Worm (Caenorhabditis elegans) whole organism, late embryonic: Measurements from ENCODE around the gene C26D10.3.
A peak's percentile ranks its signal among the peaks of the same experiment; 100 is the strongest.

Experiments used
- C08G9.2 ChIP-seq: sonication (generic microtip); optimal IDR thresholded peaks from 2 replicates; lab custom pipeline; 2016; ENCODE audit warnings: mild to moderate bottlenecking, missing genetic modification characterization, moderate library complexity, missing compliant biosample characterization
- C38D4.7 ChIP-seq: fragments of 200-800 bp; sonication (Bioruptor generic); optimal IDR thresholded peaks from 2 replicates; lab custom pipeline; 2018; ENCODE audit warnings: mild to moderate bottlenecking, missing genetic modification characterization, moderate library complexity, missing compliant biosample characterization
- F13H6.1 ChIP-seq: sonication (generic microtip); optimal IDR thresholded peaks from 2 replicates; lab custom pipeline; 2016; ENCODE audit warnings: missing genetic modification characterization, missing compliant biosample characterization
- K02D7.2 ChIP-seq: sonication (generic microtip); optimal IDR thresholded peaks from 2 replicates; lab custom pipeline; 2017; ENCODE audit warnings: mild to moderate bottlenecking, missing genetic modification characterization, missing compliant biosample characterization
- K09A11.1 ChIP-seq: sonication (generic microtip); optimal IDR thresholded peaks from 2 replicates; lab custom pipeline; 2017; ENCODE audit warnings: antibody characterized with exemption, mild to moderate bottlenecking, missing genetic modification characterization, missing compliant biosample characterization; ENCODE audit not compliant: insufficient read depth
- T23F11.4 ChIP-seq: fragments of 200-800 bp; sonication (Bioruptor generic); optimal IDR thresholded peaks from 2 replicates; lab custom pipeline; 2018; ENCODE audit warnings: mild to moderate bottlenecking, missing genetic modification characterization, missing compliant biosample characterization
- ahr-1 ChIP-seq: sonication (generic microtip); optimal IDR thresholded peaks from 2 replicates; lab custom pipeline; 2016; ENCODE audit warnings: missing genetic modification characterization, missing compliant biosample characterization
- ama-1 ChIP-seq: fragments of 150-350 bp; optimal IDR thresholded peaks from 2 replicates; lab custom pipeline; 2014
- ceh-19 ChIP-seq: fragments of 200-800 bp; sonication (Bioruptor generic); optimal IDR thresholded peaks from 2 replicates; lab custom pipeline; 2018; ENCODE audit warnings: mild to moderate bottlenecking, missing genetic modification characterization, missing compliant biosample characterization
- ceh-2 ChIP-seq: sonication (generic microtip); optimal IDR thresholded peaks from 2 replicates; lab custom pipeline; 2016; ENCODE audit warnings: missing genotype, missing genetic modification characterization, missing compliant biosample characterization
- ceh-22 ChIP-seq: sonication (generic microtip); optimal IDR thresholded peaks from 2 replicates; lab custom pipeline; 2017; ENCODE audit warnings: missing biosample characterization, missing genetic modification characterization
- ceh-24 ChIP-seq: sonication (generic microtip); optimal IDR thresholded peaks from 2 replicates; lab custom pipeline; 2016; ENCODE audit warnings: mild to moderate bottlenecking, missing genetic modification characterization, missing compliant biosample characterization
- ceh-30 ChIP-seq: fragments of 150-350 bp; optimal IDR thresholded peaks from 2 replicates; lab custom pipeline; 2014; ENCODE audit warnings: missing biosample characterization, missing genetic modification characterization
- ceh-31 ChIP-seq: sonication (generic microtip); optimal IDR thresholded peaks from 2 replicates; lab custom pipeline; 2016; ENCODE audit warnings: missing genetic modification characterization, missing compliant biosample characterization
- ceh-48 ChIP-seq: sonication (generic microtip); optimal IDR thresholded peaks from 2 replicates; lab custom pipeline; 2016; ENCODE audit warnings: missing genetic modification characterization, inconsistent platforms, missing compliant biosample characterization
- ceh-6 ChIP-seq: fragments of 200-800 bp; sonication (Bioruptor generic); optimal IDR thresholded peaks from 2 replicates; lab custom pipeline; 2018; ENCODE audit warnings: mild to moderate bottlenecking, missing genetic modification characterization, missing compliant biosample characterization
- ceh-9 ChIP-seq: sonication (generic microtip); optimal IDR thresholded peaks from 2 replicates; lab custom pipeline; 2016; ENCODE audit warnings: mild to moderate bottlenecking, missing genetic modification characterization, inconsistent platforms, missing compliant biosample characterization
- che-1 ChIP-seq: sonication (generic microtip); optimal IDR thresholded peaks from 2 replicates; lab custom pipeline; 2016; ENCODE audit warnings: mild to moderate bottlenecking, missing genetic modification characterization, missing compliant biosample characterization
- elt-2 ChIP-seq: sonication (generic microtip); optimal IDR thresholded peaks from 2 replicates; lab custom pipeline; 2016; ENCODE audit warnings: missing genetic modification reagents, missing genetic modification characterization, missing compliant biosample characterization
- elt-4 ChIP-seq: sonication (generic microtip); optimal IDR thresholded peaks from 2 replicates; lab custom pipeline; 2016; ENCODE audit warnings: missing genetic modification characterization, missing compliant biosample characterization
- ets-4 ChIP-seq: sonication (generic microtip); optimal IDR thresholded peaks from 2 replicates; lab custom pipeline; 2016; ENCODE audit warnings: missing genetic modification characterization, missing compliant biosample characterization
- fkh-10 ChIP-seq: fragments of 150-350 bp; optimal IDR thresholded peaks from 2 replicates; lab custom pipeline; 2014; ENCODE audit warnings: missing biosample characterization, missing genetic modification reagents, missing genetic modification characterization
- fkh-6 ChIP-seq: sonication (generic microtip); optimal IDR thresholded peaks from 2 replicates; lab custom pipeline; 2016; ENCODE audit warnings: missing genetic modification characterization, missing compliant biosample characterization
- gmeb-2 ChIP-seq: sonication (generic microtip); optimal IDR thresholded peaks from 2 replicates; lab custom pipeline; 2016; ENCODE audit warnings: missing genetic modification characterization, inconsistent platforms, missing compliant biosample characterization
- hlh-13 ChIP-seq: fragments of 200-800 bp; sonication (Bioruptor generic); optimal IDR thresholded peaks from 2 replicates; lab custom pipeline; 2018; ENCODE audit warnings: mild to moderate bottlenecking, missing genetic modification characterization, missing compliant biosample characterization
- hlh-15 ChIP-seq: sonication (generic microtip); optimal IDR thresholded peaks from 2 replicates; lab custom pipeline; 2016; ENCODE audit warnings: missing genetic modification characterization, missing compliant biosample characterization
- hlh-30 ChIP-seq: sonication (generic microtip); optimal IDR thresholded peaks from 2 replicates; lab custom pipeline; 2017; ENCODE audit warnings: antibody characterized with exemption, missing genetic modification characterization, missing compliant biosample characterization; ENCODE audit not compliant: insufficient read depth
- lim-6 ChIP-seq: sonication (generic microtip); optimal IDR thresholded peaks from 2 replicates; lab custom pipeline; 2016; ENCODE audit warnings: missing genetic modification characterization, missing compliant biosample characterization
- npax-4 ChIP-seq: sonication (generic microtip); optimal IDR thresholded peaks from 2 replicates; lab custom pipeline; 2016; ENCODE audit warnings: missing genetic modification characterization, missing compliant biosample characterization
- odd-2 ChIP-seq: sonication (generic microtip); optimal IDR thresholded peaks from 2 replicates; lab custom pipeline; 2017; ENCODE audit warnings: antibody characterized with exemption, mild to moderate bottlenecking, missing genetic modification characterization, missing compliant biosample characterization
- pag-3 ChIP-seq: sonication (generic microtip); optimal IDR thresholded peaks from 2 replicates; lab custom pipeline; 2016; ENCODE audit warnings: missing compliant biosample characterization, missing genetic modification characterization, borderline replicate concordance
- pha-4 ChIP-seq: fragments of 150-350 bp; optimal IDR thresholded peaks from 2 replicates; lab custom pipeline; 2018; ENCODE audit warnings: missing biosample characterization, missing genetic modification reagents, missing genetic modification characterization
- pqm-1 ChIP-seq: sonication (generic microtip); optimal IDR thresholded peaks from 2 replicates; lab custom pipeline; 2016; ENCODE audit warnings: missing genetic modification characterization, missing compliant biosample characterization
- ref-2 ChIP-seq: sonication (generic microtip); optimal IDR thresholded peaks from 2 replicates; lab custom pipeline; 2016; ENCODE audit warnings: missing genetic modification characterization, missing compliant biosample characterization
- tbx-2 ChIP-seq: sonication (generic microtip); optimal IDR thresholded peaks from 2 replicates; lab custom pipeline; 2016; ENCODE audit warnings: missing genetic modification characterization, missing compliant biosample characterization
- tbx-7 ChIP-seq: sonication (generic microtip); optimal IDR thresholded peaks from 2 replicates; lab custom pipeline; 2016; ENCODE audit warnings: missing genotype, missing genetic modification characterization, missing compliant biosample characterization
- ttx-3 ChIP-seq: sonication (generic microtip); optimal IDR thresholded peaks from 2 replicates; lab custom pipeline; 2016; ENCODE audit warnings: missing genetic modification reagents, missing genetic modification characterization, missing compliant biosample characterization
- unc-42 ChIP-seq: sonication (generic microtip); optimal IDR thresholded peaks from 2 replicates; lab custom pipeline; 2016; ENCODE audit warnings: missing genotype, missing genetic modification characterization, missing compliant biosample characterization
- unc-55 ChIP-seq: sonication (generic microtip); optimal IDR thresholded peaks from 2 replicates; lab custom pipeline; 2017; ENCODE audit warnings: missing biosample characterization, missing genetic modification reagents, missing genetic modification characterization
- unc-86 ChIP-seq: sonication (generic microtip); optimal IDR thresholded peaks from 2 replicates; lab custom pipeline; 2016; ENCODE audit warnings: missing genetic modification characterization, missing compliant biosample characterization
- zip-5 ChIP-seq: sonication (generic microtip); optimal IDR thresholded peaks from 2 replicates; lab custom pipeline; 2016; ENCODE audit warnings: missing genetic modification characterization, missing compliant biosample characterization

The C26D10.3 gene

DNA sequence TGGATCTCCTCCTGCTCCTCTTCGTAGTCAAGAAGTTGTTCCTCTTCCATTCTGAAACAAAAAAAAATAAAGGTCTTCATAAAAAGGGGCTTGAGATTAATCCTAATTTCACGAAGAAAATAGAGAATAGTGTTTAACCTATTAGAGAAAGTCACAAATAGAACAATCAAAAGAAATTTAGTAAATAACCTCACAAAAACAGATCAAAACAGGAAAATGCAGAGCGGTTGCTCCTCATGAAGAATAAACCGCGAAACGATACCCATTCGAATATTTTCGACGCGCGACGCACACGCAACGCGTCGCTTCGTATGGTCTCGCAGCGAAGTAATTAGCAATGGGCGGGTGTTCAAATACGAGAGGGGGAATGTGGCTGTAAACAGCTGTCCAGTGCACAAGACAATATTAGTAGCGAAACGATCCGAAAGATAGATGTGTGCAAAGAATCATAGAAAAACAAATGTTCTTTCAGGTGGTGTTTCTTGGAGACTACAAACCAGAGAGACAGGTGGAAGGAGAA is 3.7 kb downstream of the C26D10.3 start, which contains the start of gene hel-1 (continued):
- TF ChIP-seq hlh-30 (no peak), K02D7.2 (tag; lab: Kevin White, UChicago) (no peak), tbx-7 (tag; lab: Kevin White, UChicago) (no peak), pha-4 (tag; lab: Kevin White, UChicago) (no peak), K09A11.1 (no peak), fkh-6 (tag; lab: Kevin White, UChicago) (no peak), F13H6.1 (tag; lab: Kevin White, UChicago) (no peak), ceh-19 (peak; percentile 10), ceh-24 (tag; lab: Kevin White, UChicago) (no peak), lim-6 (no peak), che-1 (tag; lab: Kevin White, UChicago) (no peak), unc-55 (GFP tag; lab: Kevin White, UChicago) (no peak), hlh-13 (GFP tag; lab: Kevin White, UChicago) (no peak), ceh-9 (tag; lab: Kevin White, UChicago) (no peak), C08G9.2 (tag; lab: Kevin White, UChicago) (peak; percentile 3)

DNA sequence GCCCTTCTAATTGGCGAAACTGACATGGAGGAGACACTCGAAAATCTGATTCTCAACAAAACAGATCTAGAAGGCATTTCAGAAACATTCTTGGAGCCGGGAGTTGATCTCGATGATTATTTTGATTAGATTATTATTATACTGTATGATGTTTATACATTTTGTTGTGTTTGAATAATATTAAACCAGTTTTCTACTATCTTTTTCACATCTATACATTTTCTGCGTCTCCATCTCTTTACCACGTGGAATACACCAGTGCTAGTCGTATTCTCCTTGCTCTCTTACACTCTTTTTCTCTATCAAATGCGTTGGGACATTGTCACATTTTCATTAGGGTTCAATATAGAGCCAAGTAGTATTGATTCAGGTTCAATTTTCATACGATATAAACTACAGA is 4.3 kb downstream of the C26D10.3 start, which contains the start of gene C26D10.4:
TSS of gene C26D10.4 (plus strand) at position 301 of the 400 bp plus-strand sequence.
- TF ChIP-seq ceh-48 (tag; lab: Kevin White, UChicago) (no peak), odd-2 (tag; lab: Kevin White, UChicago) (no peak), elt-2 (tag; lab: Kevin White, UChicago) (no peak)

DNA sequence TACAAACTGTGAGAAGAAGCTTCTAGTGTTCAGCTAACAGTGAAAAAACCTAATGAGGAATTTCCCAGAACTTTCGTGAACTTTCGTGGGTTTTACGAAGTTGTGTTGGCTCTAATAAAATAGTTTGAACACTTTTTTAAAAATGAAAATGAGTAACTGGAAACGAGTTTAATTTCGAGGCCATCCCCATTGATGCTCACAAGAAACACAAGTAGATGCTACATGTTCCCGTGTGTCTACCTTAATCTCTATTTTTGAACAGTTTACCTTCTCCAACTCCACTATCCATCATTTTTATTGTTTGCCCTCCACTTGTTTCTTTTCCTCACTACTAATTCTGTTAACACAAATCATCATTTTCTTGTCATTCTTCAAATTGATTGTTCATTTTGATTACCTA is 8.5 kb downstream of the C26D10.3 start, which contains the start of gene C26D10.7:
TSS of gene C26D10.7 (plus strand) at position 301 of the 400 bp plus-strand sequence.
- TF ChIP-seq tbx-2 = no peak
- TF ChIP-seq C38D4.7 (GFP tag; lab: Kevin White, UChicago) = no peak
- TF ChIP-seq K09A11.1 = no peak
- no peak for TF ChIP-seq zip-5 (tag; lab: Kevin White, UChicago)
- TF ChIP-seq unc-42 (tag; lab: Kevin White, UChicago) = no peak
- TF ChIP-seq ets-4 (tag; lab: Kevin White, UChicago) = no peak
- TF ChIP-seq pag-3 = no peak
- no peak for TF ChIP-seq elt-4 (tag; lab: Kevin White, UChicago)
- TF ChIP-seq T23F11.4 (GFP tag; lab: Kevin White, UChicago) = no peak
- no peak for TF ChIP-seq ceh-48 (tag; lab: Kevin White, UChicago)
- no peak for TF ChIP-seq pqm-1 (tag; lab: Kevin White, UChicago)
- TF ChIP-seq gmeb-2 (tag; lab: Kevin White, UChicago) = no peak
- TF ChIP-seq ceh-6 (GFP tag; lab: Kevin White, UChicago) = no peak
- TF ChIP-seq lim-6 = no peak
- no peak for TF ChIP-seq ref-2 (tag; lab: Kevin White, UChicago)
- no peak for TF ChIP-seq ceh-30 (tag; lab: Kevin White, UChicago)
- no peak for TF ChIP-seq ahr-1 (tag; lab: Kevin White, UChicago)

DNA sequence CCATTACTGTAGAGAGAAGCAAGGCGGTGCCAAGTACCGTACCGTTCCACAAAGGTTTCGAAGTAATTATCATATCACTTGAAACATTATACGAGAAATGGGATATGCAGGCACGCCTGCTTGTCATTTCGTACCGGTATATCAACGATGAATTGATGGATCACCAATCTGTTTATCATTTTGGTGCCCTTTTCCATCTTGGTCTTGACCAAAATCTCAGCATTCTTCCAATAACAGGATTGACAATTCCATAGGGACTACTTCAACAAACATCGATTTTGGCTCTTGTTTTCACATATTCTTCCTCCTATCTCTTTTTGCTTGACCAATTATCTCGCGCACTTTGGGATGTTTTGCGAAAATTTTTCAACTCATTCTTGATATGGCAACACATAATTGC is 13.9 kb downstream of the C26D10.3 start:
- no peak for TF ChIP-seq pqm-1 (tag; lab: Kevin White, UChicago)
- no peak for TF ChIP-seq ceh-31 (tag; lab: Kevin White, UChicago)
- TF ChIP-seq unc-86 (tag; lab: Kevin White, UChicago) = no peak
- no peak for TF ChIP-seq zip-5 (tag; lab: Kevin White, UChicago)
- TF ChIP-seq K09A11.1 = no peak
- no peak for TF ChIP-seq npax-4
- no peak for TF ChIP-seq ceh-2
- no peak for TF ChIP-seq ahr-1 (tag; lab: Kevin White, UChicago)
- TF ChIP-seq ceh-24 (tag; lab: Kevin White, UChicago) = no peak
- no peak for TF ChIP-seq ceh-22 (tag; lab: Kevin White, UChicago)
- no peak for TF ChIP-seq ceh-9 (tag; lab: Kevin White, UChicago)
- TF ChIP-seq ama-1 (lab: Kevin White, UChicago) = no peak
- TF ChIP-seq hlh-15 (tag; lab: Kevin White, UChicago) = no peak
- TF ChIP-seq fkh-10 (GFP tag; lab: Kevin White, UChicago) = no peak
- no peak for TF ChIP-seq ttx-3 (tag; lab: Kevin White, UChicago)
- TF ChIP-seq K02D7.2 (tag; lab: Kevin White, UChicago) = no peak
- TF ChIP-seq C38D4.7 (GFP tag; lab: Kevin White, UChicago) = no peak
- no peak for TF ChIP-seq unc-42 (tag; lab: Kevin White, UChicago)
